Worm (Caenorhabditis elegans): ENCODE measurements around the gene R166.2.

R166.2 gene

ce11 chrII:10545924-10546783 is 8.7 kb upstream of the R166.2 start (continued):
- TF ChIP-seq mdl-1 (tag; optimal IDR thresholded peaks at IDR 0.05) (no peak), saeg-2 (GFP tag; IDR thresholded peaks at IDR 0.05) (no peak), nhr-10 (tag; optimal IDR thresholded peaks at IDR 0.05) (no peak), lim-7 (GFP tag; IDR thresholded peaks at IDR 0.05) (peak; percentile 21; the same call in 1 of the 2 replicates), arid-1 (GFP tag; conservative IDR thresholded peaks at IDR 0.05) (no peak), snpc-4 (tag; optimal IDR thresholded peaks at IDR 0.05) (no peak), ztf-7 (tag; optimal IDR thresholded peaks at IDR 0.05) (peak; percentile 4), pqm-1 (tag; optimal IDR thresholded peaks at IDR 0.05) (no peak), gei-8 (GFP tag; optimal IDR thresholded peaks at IDR 0.05) (no peak), lin-29 (GFP tag; IDR thresholded peaks at IDR 0.05) (no peak), skn-1 (tag; optimal IDR thresholded peaks at IDR 0.05) (no peak), fos-1 (tag; optimal IDR thresholded peaks at IDR 0.05) (no peak), jun-1 (tag; optimal IDR thresholded peaks at IDR 0.05) (no peak), F26F4.8 (GFP tag; conservative IDR thresholded peaks at IDR 0.05) (no peak), nhr-237 (tag; optimal IDR thresholded peaks at IDR 0.05) (no peak), T26A8.4 (GFP tag; IDR thresholded peaks at IDR 0.05) (peak; percentile 54; the same call in 1 of the 2 replicates), php-3 (GFP tag; IDR thresholded peaks at IDR 0.05) (peak; percentile 35; the same call in 1 of the 2 replicates), F10B5.3 (tag; optimal IDR thresholded peaks at IDR 0.05) (no peak), dve-1 (tag; optimal IDR thresholded peaks at IDR 0.05; ENCODE audit: insufficient read depth) (no peak), zip-2 (tag; optimal IDR thresholded peaks at IDR 0.05) (no peak), Y48G9A.11 (GFP tag; IDR thresholded peaks at IDR 0.05) (peak; percentile 25; the same call in 1 of the 2 replicates), spr-1 (tag; optimal IDR thresholded peaks at IDR 0.05) (no peak), ZK337.2 (GFP tag; IDR thresholded peaks at IDR 0.05) (no peak), nhr-77 (tag; optimal IDR thresholded peaks at IDR 0.05) (no peak), ztf-11 (tag; optimal IDR thresholded peaks at IDR 0.05) (no peak), dmd-8 (GFP tag; IDR thresholded peaks at IDR 0.05) (peak; percentile 10; the same call in 1 of the 2 replicates), hif-1 (tag; optimal IDR thresholded peaks at IDR 0.05) (no peak), fkh-10 (GFP tag; optimal IDR thresholded peaks at IDR 0.05) (no peak), lir-3 (tag; optimal IDR thresholded peaks at IDR 0.05) (no peak), Y105C5A.15 (GFP tag; IDR thresholded peaks at IDR 0.05) (no peak), D1046.2 (GFP tag; IDR thresholded peaks at IDR 0.05) (no peak), zip-11 (GFP tag; IDR thresholded peaks at IDR 0.05) (no peak), lsy-2 (tag; optimal IDR thresholded peaks at IDR 0.05) (no peak), nhr-28 (tag; optimal IDR thresholded peaks at IDR 0.05) (no peak), T20F7.1 (GFP tag; optimal IDR thresholded peaks at IDR 0.05) (no peak), dmd-9 (GFP tag; IDR thresholded peaks at IDR 0.05) (peak; percentile 42; the same call in 1 of the 2 replicates), ceh-82 (tag; optimal IDR thresholded peaks at IDR 0.05) (no peak), zfp-2 (tag; optimal IDR thresholded peaks at IDR 0.05) (no peak), madf-5 (GFP tag; IDR thresholded peaks at IDR 0.05) (0 out of 4 replicates have a peak, but pooled peaks of 1 of the 2 experiments have one; percentile 15), snpc-1.2 (GFP tag; IDR thresholded peaks at IDR 0.05) (peak; percentile 63; the same call in 1 of the 2 replicates), set-16 (GFP tag; IDR thresholded peaks at IDR 0.05) (no peak), cey-2 (tag; optimal IDR thresholded peaks at IDR 0.05; ENCODE audit: borderline replicate concordance, insufficient read depth) (no peak), nhr-111 (GFP tag; optimal IDR thresholded peaks at IDR 0.05) (no peak), nhr-76 (tag; optimal IDR thresholded peaks at IDR 0.05) (no peak), hlh-30 (tag; optimal IDR thresholded peaks at IDR 0.05; ENCODE audit: insufficient read depth) (peak; percentile 37), lin-15B (tag; optimal IDR thresholded peaks at IDR 0.05) (no peak), zfp-3 (GFP tag; conservative IDR thresholded peaks at IDR 0.05) (peak; percentile 8), ceh-62 (tag; optimal IDR thresholded peaks at IDR 0.05) (no peak), zag-1 (tag; optimal IDR thresholded peaks at IDR 0.05) (no peak), nhr-102 (tag; optimal IDR thresholded peaks at IDR 0.05) (no peak)
